Worm (Caenorhabditis elegans): ENCODE measurements around the gene srh-286.

Gene srh-286

DNA sequence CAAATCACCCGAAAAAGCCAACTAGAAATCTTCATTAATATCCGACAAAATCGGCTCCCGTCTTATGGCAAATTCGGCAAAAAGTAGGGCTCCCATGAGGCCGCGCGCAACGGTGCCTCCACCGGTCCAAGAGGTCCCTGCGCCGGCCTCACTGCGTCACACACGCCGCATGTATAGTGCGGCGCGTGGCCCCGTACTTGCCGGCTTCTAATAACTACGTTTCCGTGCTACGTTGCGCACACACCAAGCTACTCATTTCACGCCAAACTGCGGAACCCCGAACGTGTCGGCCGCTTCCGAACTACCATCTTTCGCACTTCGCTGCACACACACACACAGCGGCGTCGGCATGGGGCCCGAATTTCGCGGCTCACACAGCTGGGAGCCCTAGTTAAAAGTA lies 24.3 kb downstream of the srh-286 start:
- TF ChIP-seq him-1 (tag; optimal IDR thresholded peaks at IDR 0.05) (no peak), dao-5 (tag; optimal IDR thresholded peaks at IDR 0.05) (no peak), W03F9.2 (tag; optimal IDR thresholded peaks at IDR 0.05) (no peak)

DNA sequence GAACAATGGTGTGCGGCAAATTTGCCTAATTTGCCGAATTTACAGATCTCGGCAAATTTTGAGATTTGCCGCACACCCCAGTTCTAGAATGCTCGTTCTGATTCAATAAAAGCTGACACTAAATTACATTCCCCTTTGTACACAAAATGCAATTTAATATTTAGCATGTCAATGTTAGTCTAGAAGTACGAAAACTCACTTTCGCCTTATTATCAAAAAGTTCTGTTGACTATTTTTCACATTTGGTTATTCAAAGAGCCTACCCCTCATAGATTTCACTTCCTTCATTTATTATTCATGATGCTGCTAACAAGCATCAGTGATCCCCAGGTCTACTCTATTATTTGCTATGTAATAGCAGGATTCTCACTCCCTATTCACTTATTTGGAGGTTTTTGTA lies 25.4 kb downstream of the srh-286 start, which contains the start of gene srh-298:
srh-298 (plus strand) TSS at position 301 of the 400 bp plus-strand sequence.
- TF ChIP-seq dao-5 (tag; optimal IDR thresholded peaks at IDR 0.05) (no peak), W03F9.2 (tag; optimal IDR thresholded peaks at IDR 0.05) (no peak), him-1 (tag; optimal IDR thresholded peaks at IDR 0.05) (no peak)

DNA sequence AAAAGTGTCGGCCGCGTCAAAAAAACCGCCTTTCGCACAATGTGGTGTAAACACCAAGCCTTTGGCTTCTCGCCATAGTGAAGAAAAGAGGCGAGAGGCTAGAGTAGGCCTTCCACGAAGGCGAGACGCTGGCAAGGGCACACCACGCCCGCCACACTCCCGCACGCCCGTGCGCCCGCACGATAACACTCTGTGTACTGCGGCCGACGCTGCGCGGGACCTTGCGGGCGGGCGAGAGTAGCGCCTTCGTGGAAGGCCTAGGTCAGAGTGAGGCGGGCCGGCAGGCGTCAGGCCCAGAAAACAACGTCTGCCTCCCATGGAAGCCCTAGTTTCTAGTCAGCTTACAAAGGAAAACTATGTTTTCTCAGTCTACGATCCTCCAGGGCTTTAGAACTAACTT lies 31.9 kb downstream of the srh-286 start:
- no peak for TF ChIP-seq W03F9.2 (tag; optimal IDR thresholded peaks at IDR 0.05)
- no peak for TF ChIP-seq dao-5 (tag; optimal IDR thresholded peaks at IDR 0.05)
- no peak for TF ChIP-seq him-1 (tag; optimal IDR thresholded peaks at IDR 0.05)

DNA sequence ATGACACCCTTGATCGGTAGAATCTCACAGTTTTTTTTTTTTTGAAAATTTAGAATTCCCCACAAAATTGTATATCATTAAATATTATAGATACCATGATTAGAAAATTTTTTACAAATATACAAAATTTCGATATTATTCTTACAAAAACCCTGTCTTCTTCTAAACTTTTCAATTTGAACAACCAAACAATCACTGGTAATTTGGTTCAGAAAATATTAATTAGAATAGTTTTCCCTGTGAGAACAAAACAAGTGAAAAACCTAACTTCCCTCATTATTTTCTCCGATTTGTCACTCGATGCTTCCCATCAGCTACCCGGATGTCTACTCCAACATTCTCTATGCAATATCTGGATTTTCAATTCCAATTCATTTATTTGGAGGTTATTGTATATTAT lies 34.0 kb downstream of the srh-286 start, which contains the start of gene srh-296:
srh-296 (plus strand) TSS at position 301 of the 400 bp plus-strand sequence.
- no peak for TF ChIP-seq him-1 (tag; optimal IDR thresholded peaks at IDR 0.05)
- TF ChIP-seq dao-5 (tag; optimal IDR thresholded peaks at IDR 0.05): no peak
- TF ChIP-seq W03F9.2 (tag; optimal IDR thresholded peaks at IDR 0.05): no peak

DNA sequence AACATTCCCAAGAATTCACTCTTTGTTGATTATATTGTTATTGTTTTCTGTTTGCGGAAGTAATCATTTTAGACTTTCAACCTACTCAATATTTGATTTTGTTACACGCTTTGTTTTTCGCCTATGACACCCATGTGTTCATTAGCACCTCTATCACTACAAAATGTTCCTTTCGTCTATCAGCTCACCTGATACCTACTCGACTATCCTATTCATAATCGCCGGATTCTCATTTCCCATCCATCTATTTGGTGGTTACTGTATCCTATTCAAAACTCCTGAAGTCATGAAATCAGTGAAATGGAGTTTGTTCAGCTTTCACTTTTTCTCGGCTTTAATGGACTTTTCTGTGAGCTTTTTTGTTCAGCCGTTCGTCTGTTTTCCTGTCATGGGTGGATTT lies 38.7 kb downstream of the srh-286 start, which contains the start of gene srh-291:
srh-291 (plus strand) TSS at position 301 of the 400 bp plus-strand sequence.
- TF ChIP-seq W03F9.2 (tag; optimal IDR thresholded peaks at IDR 0.05): no peak
- no peak for TF ChIP-seq him-1 (tag; optimal IDR thresholded peaks at IDR 0.05)
- TF ChIP-seq dao-5 (tag; optimal IDR thresholded peaks at IDR 0.05): no peak

DNA sequence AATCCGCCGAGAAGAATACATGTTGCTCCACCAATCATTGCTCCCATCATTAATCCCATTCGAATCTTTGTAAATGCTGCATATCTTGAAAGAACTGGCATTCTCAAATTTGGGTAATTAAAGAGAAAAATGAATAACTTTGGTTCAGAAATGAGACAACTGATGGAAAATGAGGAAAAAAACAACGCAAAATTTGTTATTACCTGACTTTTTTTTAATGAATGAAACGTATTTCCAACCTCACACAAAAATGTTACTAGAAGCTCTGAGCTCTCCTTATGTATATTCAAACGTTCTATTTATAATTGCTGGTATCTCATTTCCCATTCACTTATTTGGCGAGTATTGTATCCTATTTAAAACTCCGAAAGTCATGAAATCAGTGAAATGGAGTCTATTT lies 41.5 kb downstream of the srh-286 start, which contains the start of the genes Y94A7B.11 and srh-292:
Y94A7B.11 (minus strand) TSS at position 101 of the 400 bp plus-strand sequence.
srh-292 (plus strand) TSS at position 251 of the 400 bp plus-strand sequence.
- TF ChIP-seq dao-5 (tag; optimal IDR thresholded peaks at IDR 0.05) (no peak), him-1 (tag; optimal IDR thresholded peaks at IDR 0.05) (no peak), W03F9.2 (tag; optimal IDR thresholded peaks at IDR 0.05) (no peak)

DNA sequence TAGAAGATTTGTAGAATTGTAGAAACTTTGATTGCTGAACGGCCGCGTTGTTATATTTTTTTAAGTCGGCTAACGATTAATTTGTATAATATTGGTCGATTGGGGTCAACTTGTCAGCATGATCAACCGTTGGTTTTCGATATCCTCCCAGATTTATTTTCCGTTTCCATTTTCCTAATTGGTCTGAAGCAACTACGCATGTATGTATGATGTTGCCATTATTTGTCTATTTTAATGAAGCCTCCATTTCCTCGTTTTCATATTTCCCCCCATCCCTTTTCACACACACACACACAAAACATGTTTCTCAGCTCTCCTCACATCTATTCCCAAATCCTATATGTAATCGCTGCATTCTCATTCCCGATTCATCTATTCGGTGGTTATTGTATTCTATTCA lies 43.5 kb downstream of the srh-286 start, which contains the start of gene srh-287:
srh-287 (plus strand) TSS at position 301 of the 400 bp plus-strand sequence.
- TF ChIP-seq him-1 (tag; optimal IDR thresholded peaks at IDR 0.05): no peak
- TF ChIP-seq dao-5 (tag; optimal IDR thresholded peaks at IDR 0.05): no peak
- no peak for TF ChIP-seq W03F9.2 (tag; optimal IDR thresholded peaks at IDR 0.05)

DNA sequence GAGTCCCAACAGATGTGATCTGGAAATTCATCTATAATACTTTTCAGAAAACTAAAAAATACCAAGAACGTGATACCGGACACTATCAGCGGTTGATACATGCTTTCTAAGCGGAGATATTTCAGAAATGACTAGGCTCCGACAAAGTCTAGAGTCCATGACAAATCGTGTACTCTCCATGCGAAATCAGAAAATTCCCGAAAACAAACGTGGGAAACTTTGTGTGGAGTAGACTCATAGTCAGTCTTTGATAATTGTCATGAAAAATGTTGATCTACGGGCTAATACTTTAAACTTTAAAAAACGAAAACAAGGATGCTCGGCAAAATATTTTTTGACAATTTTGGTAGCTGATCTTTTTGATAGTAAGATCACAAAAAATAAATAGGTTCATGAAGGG lies 45.2 kb downstream of the srh-286 start, which contains the start of gene srx-18:
srx-18 (minus strand) TSS at position 101 of the 400 bp plus-strand sequence.
- TF ChIP-seq W03F9.2 (tag; optimal IDR thresholded peaks at IDR 0.05): no peak
- TF ChIP-seq dao-5 (tag; optimal IDR thresholded peaks at IDR 0.05): no peak
- no peak for TF ChIP-seq him-1 (tag; optimal IDR thresholded peaks at IDR 0.05)

DNA sequence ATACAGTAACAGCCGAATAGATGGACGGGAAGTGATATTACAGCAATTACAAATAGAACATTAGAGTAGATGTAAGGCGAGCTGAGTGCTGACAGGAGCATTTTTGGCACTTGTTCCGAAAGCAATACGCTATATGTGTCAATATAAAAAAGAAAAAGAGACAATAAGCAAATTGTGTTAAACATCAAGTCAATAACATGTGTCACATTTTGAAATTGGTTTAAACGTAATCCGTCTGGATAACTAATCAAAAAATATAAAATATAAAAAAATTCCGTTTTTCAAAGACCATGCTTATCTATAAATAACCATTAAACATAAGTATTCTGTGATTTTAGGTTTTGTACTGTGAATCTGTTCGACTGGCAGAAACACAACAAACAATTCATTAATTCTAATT lies 48.4 kb downstream of the srh-286 start, which contains the start of gene srh-288:
srh-288 (minus strand) TSS at position 101 of the 400 bp plus-strand sequence.
- no peak for TF ChIP-seq W03F9.2 (tag; optimal IDR thresholded peaks at IDR 0.05)
- no peak for TF ChIP-seq him-1 (tag; optimal IDR thresholded peaks at IDR 0.05)
- TF ChIP-seq dao-5 (tag; optimal IDR thresholded peaks at IDR 0.05): no peak

DNA sequence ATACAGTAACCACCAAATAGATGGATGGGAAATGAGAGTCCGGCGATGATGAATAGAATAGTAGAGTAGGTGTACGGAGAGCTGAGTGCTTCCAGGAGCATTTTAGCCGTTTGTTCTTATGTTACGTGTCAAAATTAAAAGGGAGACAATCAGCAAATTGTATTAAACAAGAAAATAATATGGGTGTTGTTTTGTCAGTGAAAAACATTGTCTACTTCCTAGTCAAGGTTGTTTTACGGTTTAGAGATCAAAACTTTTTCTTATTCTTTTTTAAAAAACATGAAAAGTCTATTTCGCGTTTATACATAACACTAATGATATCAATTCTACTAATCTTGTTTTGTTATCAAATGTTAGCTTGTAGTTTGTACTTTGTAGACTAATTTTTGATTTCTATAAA lies 50.0 kb downstream of the srh-286 start, which contains the start of gene srh-289:
srh-289 (minus strand) TSS at position 101 of the 400 bp plus-strand sequence.
- TF ChIP-seq him-1 (tag; optimal IDR thresholded peaks at IDR 0.05) (no peak), W03F9.2 (tag; optimal IDR thresholded peaks at IDR 0.05) (no peak), dao-5 (tag; optimal IDR thresholded peaks at IDR 0.05) (no peak)

All from whole organism, L4/young adult.